Fruit fly (Drosophila melanogaster) whole organism, embryonic: ENCODE data around the gene Glut1.

Experiments
- Asciz ChIP-seq: fragments of 200-800 bp; sonication (Bioruptor generic); optimal IDR thresholded peaks from 2 replicates; lab custom pipeline; 2017; ENCODE audit warnings: missing biosample characterization, mild to moderate bottlenecking, missing genetic modification characterization, missing genetic modification reagents
- Bgb ChIP-seq: fragments of 200-800 bp; sonication (Bioruptor generic); IDR thresholded peaks from 2 replicates; pipeline ENCODE4 v1.3.6; 2022; ENCODE audit warnings: missing biosample characterization, missing genetic modification characterization; ENCODE audit not compliant: partially characterized antibody
- CG10274 ChIP-seq: fragments of 200-800 bp; sonication (Bioruptor generic); optimal IDR thresholded peaks from 3 replicates; lab custom pipeline; 2017; ENCODE audit warnings: missing biosample characterization, mild to moderate bottlenecking, missing genetic modification characterization
- CG1233 ChIP-seq: fragments of 200-800 bp; sonication (Bioruptor generic); optimal IDR thresholded peaks from 4 replicates; lab custom pipeline; 2018; ENCODE audit warnings: missing biosample characterization, mild to moderate bottlenecking, missing genetic modification characterization
- CG12744 ChIP-seq: fragments of 200-800 bp; sonication (Bioruptor generic); optimal IDR thresholded peaks from 2 replicates; lab custom pipeline; 2016; ENCODE audit warnings: missing biosample characterization, missing genetic modification characterization
- CG12769 ChIP-seq: fragments of 200-800 bp; sonication (Bioruptor generic); optimal IDR thresholded peaks from 2 replicates; lab custom pipeline; 2019; ENCODE audit warnings: missing biosample characterization, mild to moderate bottlenecking, missing genetic modification characterization, moderate library complexity
- CG13287 ChIP-seq: fragments of 200-800 bp; sonication (Bioruptor generic); IDR thresholded peaks from 2 replicates; pipeline ENCODE4 v1.3.6; 2022; ENCODE audit warnings: missing biosample characterization, missing genetic modification characterization; ENCODE audit not compliant: partially characterized antibody
- CG13424 ChIP-seq: fragments of 200-800 bp; sonication (Bioruptor generic); optimal IDR thresholded peaks from 2 replicates; lab custom pipeline; 2019; ENCODE audit warnings: missing biosample characterization, mild to moderate bottlenecking, missing genetic modification characterization, moderate library complexity
- CG16815 ChIP-seq: fragments of 200-800 bp; sonication (Bioruptor generic); optimal IDR thresholded peaks from 3 replicates; lab custom pipeline; 2017; ENCODE audit warnings: missing biosample characterization, mild to moderate bottlenecking, missing genetic modification characterization
- CG17385 ChIP-seq: fragments of 200-800 bp; sonication (Bioruptor generic); optimal IDR thresholded peaks from 3 replicates; lab custom pipeline; 2018; ENCODE audit warnings: missing biosample characterization, mild to moderate bottlenecking, missing genetic modification characterization
- CG17612 ChIP-seq: fragments of 200-800 bp; sonication (Bioruptor generic); IDR thresholded peaks from 2 replicates; pipeline ENCODE4 v1.3.6; 2022; ENCODE audit warnings: missing biosample characterization, missing genetic modification characterization
- CG17829 ChIP-seq: fragments of 200-800 bp; optimal IDR thresholded peaks from 2 replicates; lab custom pipeline; 2019; ENCODE audit warnings: missing biosample characterization, mild to moderate bottlenecking, missing genetic modification characterization, moderate library complexity
- CG18262 ChIP-seq: fragments of 200-800 bp; optimal IDR thresholded peaks from 3 replicates; lab custom pipeline; 2019; ENCODE audit warnings: missing biosample characterization, mild to moderate bottlenecking, missing genetic modification characterization, moderate library complexity
- CG2120 ChIP-seq: fragments of 200-800 bp; sonication (Bioruptor generic); optimal IDR thresholded peaks from 3 replicates; lab custom pipeline; 2016; ENCODE audit warnings: missing biosample characterization, missing genetic modification characterization
- CG3065 ChIP-seq: fragments of 200-800 bp; sonication (Bioruptor generic); optimal IDR thresholded peaks from 2 replicates; lab custom pipeline; 2016; ENCODE audit warnings: missing biosample characterization, missing genetic modification characterization
- CG31441 ChIP-seq: fragments of 200-800 bp; sonication (Bioruptor generic); IDR thresholded peaks from 2 replicates; pipeline ENCODE4 v1.3.6; 2022; ENCODE audit warnings: missing biosample characterization, missing genetic modification characterization
- CG32772 ChIP-seq: fragments of 200-800 bp; sonication (Bioruptor generic); IDR thresholded peaks from 2 replicates; pipeline ENCODE4 v1.3.6; 2022; ENCODE audit warnings: missing biosample characterization, missing genetic modification characterization
- CG3407 ChIP-seq: fragments of 200-800 bp; sonication (Bioruptor generic); optimal IDR thresholded peaks from 2 replicates; lab custom pipeline; 2018; ENCODE audit warnings: missing biosample characterization, mild to moderate bottlenecking, missing genetic modification characterization
- CG34422 ChIP-seq: fragments of 200-800 bp; sonication (Bioruptor generic); IDR thresholded peaks from 3 replicates; pipeline ENCODE4 v1.3.6; 2022; ENCODE audit warnings: missing biosample characterization, missing genetic modification characterization
- CG43689 ChIP-seq: fragments of 200-800 bp; sonication (Bioruptor generic); IDR thresholded peaks from 2 replicates; pipeline ENCODE4 v1.3.6; 2022; ENCODE audit warnings: missing biosample characterization, missing genetic modification characterization
- CG4707 ChIP-seq: fragments of 200-800 bp; sonication (Bioruptor generic); optimal IDR thresholded peaks from 2 replicates; lab custom pipeline; 2018; ENCODE audit warnings: missing biosample characterization, mild to moderate bottlenecking, missing genetic modification characterization, moderate library complexity
- CG6254 ChIP-seq: fragments of 200-800 bp; sonication (Bioruptor generic); optimal IDR thresholded peaks from 3 replicates; lab custom pipeline; 2017; ENCODE audit warnings: mild to moderate bottlenecking, missing biosample characterization, missing genetic modification reagents, missing genetic modification characterization
- CG9932 ChIP-seq: fragments of 200-800 bp; sonication (Bioruptor generic); IDR thresholded peaks from 2 replicates; pipeline ENCODE4 v1.3.6; 2022; ENCODE audit warnings: missing biosample characterization, missing genetic modification characterization
- CTCF ChIP-seq: fragments of 200-800 bp; sonication (Bioruptor generic); optimal IDR thresholded peaks from 2 replicates; lab custom pipeline; 2017; ENCODE audit warnings: missing biosample characterization, mild to moderate bottlenecking, missing genetic modification characterization, moderate library complexity
- Drgx ChIP-seq: fragments of 200-800 bp; sonication (Bioruptor generic); IDR thresholded peaks from 2 replicates; pipeline ENCODE4 v1.3.6; 2022; ENCODE audit warnings: missing biosample characterization, missing genetic modification characterization
- HLH3B ChIP-seq: fragments of 200-800 bp; sonication (Bioruptor generic); IDR thresholded peaks from 2 replicates; pipeline ENCODE4 v1.3.6; 2022; ENCODE audit warnings: missing biosample characterization, missing genetic modification characterization
- HmgZ ChIP-seq: fragments of 200-800 bp; sonication (Bioruptor generic); optimal IDR thresholded peaks from 2 replicates; lab custom pipeline; 2018; ENCODE audit warnings: missing biosample characterization, mild to moderate bottlenecking, missing genetic modification characterization
- Hmr ChIP-seq: fragments of 200-800 bp; sonication (Bioruptor generic); optimal IDR thresholded peaks from 3 replicates; lab custom pipeline; 2017; ENCODE audit warnings: mild to moderate bottlenecking, missing biosample characterization, missing genetic modification reagents, missing genetic modification characterization
- Hsf ChIP-seq: fragments of 200-800 bp; sonication (Bioruptor generic); optimal IDR thresholded peaks from 3 replicates; lab custom pipeline; 2016; ENCODE audit warnings: missing biosample characterization, missing genetic modification characterization
- Meics ChIP-seq: fragments of 200-800 bp; sonication (Bioruptor generic); optimal IDR thresholded peaks from 2 replicates; lab custom pipeline; 2017; ENCODE audit warnings: missing biosample characterization, mild to moderate bottlenecking, missing genetic modification characterization
- Poxn ChIP-seq: fragments of 200-800 bp; sonication (Bioruptor generic); IDR thresholded peaks from 2 replicates; pipeline ENCODE4 v1.3.6; 2022; ENCODE audit warnings: missing biosample characterization, missing genetic modification characterization
- Spps ChIP-seq: fragments of 200-800 bp; sonication (Bioruptor generic); optimal IDR thresholded peaks from 2 replicates; lab custom pipeline; 2018; ENCODE audit warnings: missing biosample characterization, mild to moderate bottlenecking, missing genetic modification characterization
- Xbp1 ChIP-seq: fragments of 200-800 bp; sonication (Bioruptor generic); optimal IDR thresholded peaks from 3 replicates; lab custom pipeline; 2016; ENCODE audit warnings: missing biosample characterization, mild to moderate bottlenecking, missing genetic modification characterization
- ato ChIP-seq: fragments of 200-800 bp; sonication (Bioruptor generic); IDR thresholded peaks from 2 replicates; pipeline ENCODE4 v1.3.6; 2022; ENCODE audit warnings: missing biosample characterization, missing genetic modification characterization; ENCODE audit not compliant: partially characterized antibody
- bab2 ChIP-seq: fragments of 200-800 bp; sonication (Bioruptor generic); optimal IDR thresholded peaks from 2 replicates; lab custom pipeline; 2016; ENCODE audit warnings: missing biosample characterization, missing genetic modification characterization
- corto ChIP-seq: fragments of 200-800 bp; sonication (Bioruptor generic); optimal IDR thresholded peaks from 2 replicates; lab custom pipeline; 2016; ENCODE audit warnings: missing biosample characterization, mild to moderate bottlenecking, missing genetic modification characterization, moderate library complexity
- dan ChIP-seq: fragments of 200-800 bp; sonication (Bioruptor generic); IDR thresholded peaks from 2 replicates; pipeline ENCODE4 v1.3.6; 2022; ENCODE audit warnings: missing biosample characterization, missing genetic modification characterization
- dati ChIP-seq: fragments of 200-800 bp; sonication (Bioruptor generic); IDR thresholded peaks from 2 replicates; pipeline ENCODE4 v1.3.6; 2022; ENCODE audit warnings: missing biosample characterization, missing genetic modification characterization
- disco-r ChIP-seq: fragments of 200-800 bp; sonication (Bioruptor generic); optimal IDR thresholded peaks from 2 replicates; lab custom pipeline; 2016; ENCODE audit warnings: missing biosample characterization, missing genetic modification characterization
- dpn ChIP-seq, 2 experiments: fragments of 200-800 bp; sonication (Bioruptor generic); optimal IDR thresholded peaks; 3 replicates each; lab custom pipeline; 2016; ENCODE audit warnings: missing biosample characterization in 2 of 2, missing genetic modification characterization in 2 of 2
- emc ChIP-seq: fragments of 200-800 bp; sonication (Bioruptor generic); optimal IDR thresholded peaks from 2 replicates; lab custom pipeline; 2016; ENCODE audit warnings: missing biosample characterization, missing genetic modification characterization
- exex ChIP-seq: fragments of 200-800 bp; sonication (Bioruptor generic); optimal IDR thresholded peaks from 4 replicates; lab custom pipeline; 2018; ENCODE audit warnings: missing biosample characterization, mild to moderate bottlenecking, missing genetic modification characterization, moderate library complexity
- gro ChIP-seq: fragments of 200-800 bp; sonication (Bioruptor generic); optimal IDR thresholded peaks from 2 replicates; lab custom pipeline; 2016; ENCODE audit warnings: missing biosample characterization, missing genetic modification characterization
- insv ChIP-seq, 2 experiments: fragments of 200-800 bp; sonication (Bioruptor generic); optimal IDR thresholded peaks; 3 replicates each; lab custom pipeline; 2016 to 2018; ENCODE audit warnings: missing biosample characterization in 2 of 2, missing genetic modification characterization in 2 of 2
- kni ChIP-seq: fragments of 200-800 bp; sonication (Bioruptor generic); optimal IDR thresholded peaks from 3 replicates; lab custom pipeline; 2017; ENCODE audit warnings: mild to moderate bottlenecking, missing biosample characterization, missing genetic modification reagents, missing genetic modification characterization
- sc ChIP-seq, 3 experiments: fragments of >200 bp in 2 of 3; fragments of 200-800 bp in 1 of 3; sonication (Bioruptor generic) in 1 of 3; optimal IDR thresholded peaks; 2 replicates in 2 of 3; 3 replicates in 1 of 3; lab custom pipeline; 2017; ENCODE audit warnings: mild to moderate bottlenecking in 1 of 3, missing biosample characterization in 1 of 3, missing genetic modification characterization in 1 of 3, missing genetic modification reagents in 1 of 3
- tio ChIP-seq: fragments of 200-800 bp; sonication (Bioruptor generic); optimal IDR thresholded peaks from 2 replicates; lab custom pipeline; 2017; ENCODE audit warnings: missing biosample characterization, missing genetic modification characterization, inconsistent platforms
- vvl ChIP-seq: fragments of 200-800 bp; sonication (Bioruptor generic); IDR thresholded peaks from 2 replicates; pipeline ENCODE4 v1.3.6; 2022; ENCODE audit warnings: missing biosample characterization, missing genetic modification characterization
- yki ChIP-seq: fragments of >200 bp; optimal IDR thresholded peaks from 3 replicates; lab custom pipeline; 2018
- zen2 ChIP-seq: fragments of 200-800 bp; sonication (Bioruptor generic); IDR thresholded peaks from 3 replicates; pipeline ENCODE4 v1.3.6; 2022; ENCODE audit warnings: missing biosample characterization, missing genetic modification characterization; ENCODE audit not compliant: partially characterized antibody
- zfh2 ChIP-seq: fragments of 200-800 bp; sonication (Bioruptor generic); optimal IDR thresholded peaks from 2 replicates; lab custom pipeline; 2016; ENCODE audit warnings: missing biosample characterization, missing genetic modification characterization

Glut1 gene

dm6 chr3L:872389-872972 is 41.4 kb upstream of the Glut1 start (continued):
- no peak for TF ChIP-seq sc (optimal IDR thresholded peaks at IDR 0.05; lab: Kevin White, UChicago)
- no peak for TF ChIP-seq sc (GFP tag; optimal IDR thresholded peaks at IDR 0.05; lab: Kevin White, UChicago)
- no peak for TF ChIP-seq CG6254 (GFP tag; lab: Kevin White, UChicago)
- TF ChIP-seq CG32772, result no peak
- no peak for TF ChIP-seq CG12744 (GFP tag; lab: Kevin White, UChicago)
- TF ChIP-seq dpn (GFP tag; optimal IDR thresholded peaks at IDR 0.05; lab: Kevin White, UChicago), result peak; percentile 28 to 45
- no peak for TF ChIP-seq corto
- TF ChIP-seq CG17829 (tag; lab: Kevin White, UChicago), result peak; percentile 45
- TF ChIP-seq CG12769 (tag; lab: Kevin White, UChicago), result peak; percentile 27
- TF ChIP-seq CG4707 (GFP tag; lab: Kevin White, UChicago), result no peak
- TF ChIP-seq Bgb (GFP tag; lab: Robert Waterston, UW), result peak; percentile 71
- no peak for TF ChIP-seq dati (GFP tag; lab: Robert Waterston, UW)
- no peak for TF ChIP-seq CG1233 (GFP tag; lab: Kevin White, UChicago)
- TF ChIP-seq CG17385 (GFP tag; lab: Kevin White, UChicago), result peak; percentile 31
- no peak for TF ChIP-seq tio
- peak; percentile 62 for TF ChIP-seq zfh2
- no peak for TF ChIP-seq CG3407 (GFP tag; lab: Kevin White, UChicago)
- peak; percentile 70 for TF ChIP-seq CG9932 (GFP tag; lab: Robert Waterston, UW)
- peak; percentile 67 for TF ChIP-seq CG34422
- TF ChIP-seq Hsf (GFP tag; lab: Kevin White, UChicago), result peak; percentile 55
- TF ChIP-seq CG31441 (GFP tag; lab: Robert Waterston, UW), result peak; percentile 9; the same call in 1 of the 2 replicates
- TF ChIP-seq CG3065 (GFP tag; lab: Kevin White, UChicago), result no peak
- peak; percentile 59; the same call in 1 of the 3 replicates for TF ChIP-seq zen2 (GFP tag; lab: Robert Waterston, UW)
- TF ChIP-seq kni, result no peak
- TF ChIP-seq HmgZ (tag; lab: Kevin White, UChicago), result no peak
- peak; percentile 38 for TF ChIP-seq bab2
- no peak for TF ChIP-seq emc (GFP tag; lab: Kevin White, UChicago)
- TF ChIP-seq gro (GFP tag; lab: Kevin White, UChicago), result peak; percentile 75
- no peak for TF ChIP-seq CG43689
- TF ChIP-seq CG10274 (GFP tag; lab: Kevin White, UChicago), result no peak
- TF ChIP-seq ato, result no peak; the same call in 1 of the 2 replicates
- TF ChIP-seq disco-r (GFP tag; lab: Kevin White, UChicago), result no peak
- no peak for TF ChIP-seq Meics (GFP tag; lab: Kevin White, UChicago)
- peak; percentile 67 for TF ChIP-seq CG2120 (GFP tag; lab: Kevin White, UChicago)
- no peak for TF ChIP-seq Spps (tag; lab: Kevin White, UChicago)
- peak; percentile 7 for TF ChIP-seq exex (tag; lab: Kevin White, UChicago)
- no peak for TF ChIP-seq HLH3B (GFP tag; lab: Robert Waterston, UW)
- TF ChIP-seq yki (lab: Kevin White, UChicago), result no peak
- peak; percentile 32 for TF ChIP-seq Hmr (GFP tag; lab: Kevin White, UChicago)
- TF ChIP-seq Drgx (GFP tag; lab: Robert Waterston, UW), result no peak
- TF ChIP-seq CG13424 (tag; lab: Kevin White, UChicago), result peak; percentile 44
- TF ChIP-seq CG18262 (tag; lab: Kevin White, UChicago), result no peak
- no peak for TF ChIP-seq CG17612
- TF ChIP-seq vvl (GFP tag; lab: Robert Waterston, UW), result peak; percentile 8; the same call in 1 of the 2 replicates
- no peak for TF ChIP-seq Poxn
- TF ChIP-seq CG13287 (GFP tag; lab: Robert Waterston, UW), result peak; percentile 79
- TF ChIP-seq dan (GFP tag; lab: Robert Waterston, UW), result no peak
- no peak for TF ChIP-seq CG16815
- peak; percentile 47 for TF ChIP-seq Xbp1 (GFP tag; lab: Kevin White, UChicago)
- peak in 1 of 2 experiments; percentile 32 for TF ChIP-seq insv (GFP tag; optimal IDR thresholded peaks at IDR 0.05; lab: Kevin White, UChicago)
- no peak for TF ChIP-seq CTCF (GFP tag; lab: Kevin White, UChicago)
- no peak for TF ChIP-seq Asciz
